Worm (Caenorhabditis elegans): ENCODE measurements around the gene C54F6.17.

DNA sequence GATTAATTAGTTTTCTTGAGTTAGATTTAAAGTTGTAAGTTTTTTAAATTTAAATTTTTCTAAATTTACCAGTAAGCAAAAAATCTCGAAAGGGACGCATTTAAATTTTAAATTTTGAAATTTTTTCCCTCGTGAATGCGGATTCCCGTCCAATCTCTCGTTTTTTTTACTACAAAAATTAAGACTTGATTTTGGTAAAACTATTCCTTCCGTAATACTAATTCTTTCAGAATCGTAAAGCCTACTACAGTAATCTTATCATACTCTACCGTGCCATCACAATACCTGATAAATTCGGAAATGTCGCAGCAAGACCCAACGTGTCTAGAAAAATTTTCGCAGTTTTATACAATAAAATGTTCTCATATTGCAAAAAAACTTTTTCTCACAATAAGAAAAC lies 17.9 kb downstream of the C54F6.17 start, which contains the start of the genes C54F6.19 and nhx-3:
- TF ChIP-seq elt-1 (tag; optimal IDR thresholded peaks at IDR 0.05) (no peak), unc-39 (tag; optimal IDR thresholded peaks at IDR 0.05) (no peak), unc-62 (GFP tag; optimal IDR thresholded peaks at IDR 0.05) (no peak), ztf-11 (tag; optimal IDR thresholded peaks at IDR 0.05) (no peak), snpc-4 (tag; optimal IDR thresholded peaks at IDR 0.05) (no peak)

Measured in whole organism, L3 larva.